Fruit fly (Drosophila melanogaster): ENCODE measurements around the gene CG43052.

Gene CG43052

dm6 chr2L:14333965-14334364 is 17.9 kb upstream of the CG43052 start, which contains the start of gene CG33090:
Gene CG33090, plus strand, starts transcription at chr2L:14334158.
- 0 out of 3 replicates have a peak, but pooled peaks have one; percentile 13 for TF ChIP-seq eg (GFP tag; IDR thresholded peaks at IDR 0.05)
- TF ChIP-seq Eip93F (GFP tag; optimal IDR thresholded peaks at IDR 0.05), result no peak

dm6 chr2L:14336311-14336836 is 15.5 kb upstream of the CG43052 start:
- TF ChIP-seq svp (GFP tag) (no peak), Blimp-1 (GFP tag; optimal IDR thresholded peaks at IDR 0.05) (no peak), fd85E (GFP tag; optimal IDR thresholded peaks at IDR 0.05) (no peak), CG34406 (GFP tag; optimal IDR thresholded peaks at IDR 0.05) (no peak), Gug (GFP tag; IDR thresholded peaks at IDR 0.05) (no peak), Hr39 (GFP tag; optimal IDR thresholded peaks at IDR 0.05) (no peak), fd59A (GFP tag; optimal IDR thresholded peaks at IDR 0.05) (no peak), cyc (GFP tag; optimal IDR thresholded peaks at IDR 0.05) (no peak), pdm3 (GFP tag; optimal IDR thresholded peaks at IDR 0.05) (no peak), vri (GFP tag; optimal IDR thresholded peaks at IDR 0.05) (no peak), OdsH (GFP tag; optimal IDR thresholded peaks at IDR 0.05) (no peak), Eip75B (GFP tag; optimal IDR thresholded peaks at IDR 0.05) (no peak), CG6854 (GFP tag; optimal IDR thresholded peaks at IDR 0.05) (no peak), eg (GFP tag; IDR thresholded peaks at IDR 0.05) (no peak), CG3032 (tag; optimal IDR thresholded peaks at IDR 0.05) (no peak), CG6276 (GFP tag; optimal IDR thresholded peaks at IDR 0.05) (no peak), CG8632 (GFP tag; optimal IDR thresholded peaks at IDR 0.05) (no peak), Eip93F (GFP tag; optimal IDR thresholded peaks at IDR 0.05) (no peak), CG7368 (GFP tag; optimal IDR thresholded peaks at IDR 0.05) (no peak), Hr38 (GFP tag; optimal IDR thresholded peaks at IDR 0.05) (no peak)

dm6 chr2L:14337940-14338339 is 13.9 kb upstream of the CG43052 start, which contains the start of gene CG15286:
Gene CG15286, plus strand, starts transcription at chr2L:14338240.
- TF ChIP-seq Eip78C (GFP tag) (no peak), CG11762 (GFP tag; optimal IDR thresholded peaks at IDR 0.05; ENCODE audit: insufficient read depth) (no peak), salr (GFP tag; optimal IDR thresholded peaks at IDR 0.05) (no peak), acj6 (GFP tag; optimal IDR thresholded peaks at IDR 0.05) (no peak)

- TF ChIP-seq esn (GFP tag; optimal IDR thresholded peaks at IDR 0.05) (no peak), CG11294 (GFP tag; IDR thresholded peaks at IDR 0.05) (no peak), achi (GFP tag; optimal IDR thresholded peaks at IDR 0.05) (no peak), Smox (GFP tag; optimal IDR thresholded peaks at IDR 0.05) (no peak), Met (GFP tag; optimal IDR thresholded peaks at IDR 0.05) (no peak), lz (GFP tag; optimal IDR thresholded peaks at IDR 0.05) (no peak), CG8119 (GFP tag; IDR thresholded peaks at IDR 0.05) (no peak), Hr38 (GFP tag; optimal IDR thresholded peaks at IDR 0.05) (no peak), Hr4 (GFP tag; optimal IDR thresholded peaks at IDR 0.05) (no peak), cyc (GFP tag; optimal IDR thresholded peaks at IDR 0.05) (no peak)
Measured at dm6 chr2L:14340964-14341363, 10.9 kb upstream of the CG43052 start.

dm6 chr2L:14346588-14346987 is 5.3 kb upstream of the CG43052 start, which contains the start of gene Send2:
Gene Send2, minus strand, starts transcription at chr2L:14346688.
- TF ChIP-seq CG10669 (GFP tag; optimal IDR thresholded peaks at IDR 0.05) (no peak), vri (GFP tag; optimal IDR thresholded peaks at IDR 0.05) (no peak), Ets21C (GFP tag; optimal IDR thresholded peaks at IDR 0.05) (no peak), Ets96B (tag; optimal IDR thresholded peaks at IDR 0.05) (no peak), Hr4 (GFP tag; optimal IDR thresholded peaks at IDR 0.05) (no peak), Eip78C (GFP tag) (no peak), Gug (GFP tag; IDR thresholded peaks at IDR 0.05) (no peak), CG7368 (GFP tag; optimal IDR thresholded peaks at IDR 0.05) (no peak), CG6276 (GFP tag; optimal IDR thresholded peaks at IDR 0.05) (no peak), CG10631 (GFP tag; optimal IDR thresholded peaks at IDR 0.05) (no peak), salr (GFP tag; optimal IDR thresholded peaks at IDR 0.05) (no peak), CG16779 (tag; optimal IDR thresholded peaks at IDR 0.05) (no peak), Eip93F (GFP tag; optimal IDR thresholded peaks at IDR 0.05) (no peak), CG3919 (GFP tag; optimal IDR thresholded peaks at IDR 0.05) (no peak), ss (GFP tag; optimal IDR thresholded peaks at IDR 0.05) (no peak)
